Worm (Caenorhabditis elegans) whole organism, young adult: Measurements from ENCODE around the gene unc-27.

Experiments used
- B0019.2 ChIP-seq: fragments of 200-800 bp; sonication (Bioruptor generic); conservative IDR thresholded peaks from 2 replicates; pipeline ENCODE4 v1.3.6; 2022; ENCODE audit warnings: missing genetic modification reagents, missing genetic modification characterization, missing compliant biosample characterization
- B0261.1 ChIP-seq: sonication (generic microtip); optimal IDR thresholded peaks from 2 replicates; lab custom pipeline; 2016; ENCODE audit warnings: mild to moderate bottlenecking, missing genetic modification characterization, moderate library complexity, missing compliant biosample characterization
- F37B4.10 ChIP-seq: fragments of 200-800 bp; sonication (Bioruptor generic); IDR thresholded peaks from 2 replicates; pipeline ENCODE4 v1.3.6; 2022; ENCODE audit warnings: missing genetic modification characterization, missing compliant biosample characterization
- F39B2.1 ChIP-seq: fragments of 200-800 bp; sonication (Bioruptor generic); IDR thresholded peaks from 2 replicates; pipeline ENCODE4 v1.3.6; 2022; ENCODE audit warnings: missing genetic modification reagents, missing genetic modification characterization, missing compliant biosample characterization
- F57A8.1 ChIP-seq: fragments of 200-800 bp; sonication (Bioruptor generic); optimal IDR thresholded peaks from 2 replicates; lab custom pipeline; 2018; ENCODE audit warnings: mild to moderate bottlenecking, missing genetic modification characterization, moderate library complexity, missing compliant biosample characterization
- Y53G8AR.9 ChIP-seq: fragments of 200-800 bp; sonication (Bioruptor generic); conservative IDR thresholded peaks from 2 replicates; pipeline ENCODE4 v1.3.6; 2022; ENCODE audit warnings: missing genetic modification reagents, missing genetic modification characterization, missing compliant biosample characterization
- ZK185.1 ChIP-seq: sonication (generic microtip); optimal IDR thresholded peaks from 2 replicates; lab custom pipeline; 2016; ENCODE audit warnings: mild to moderate bottlenecking, missing genetic modification characterization, missing compliant biosample characterization; ENCODE audit not compliant: poor library complexity, severe bottlenecking
- aptf-2 ChIP-seq: fragments of 200-800 bp; sonication (Bioruptor generic); conservative IDR thresholded peaks from 2 replicates; pipeline ENCODE4 v1.3.6; 2022; ENCODE audit warnings: missing genetic modification reagents, missing genetic modification characterization, missing compliant biosample characterization
- athp-1 ChIP-seq: sonication (generic microtip); optimal IDR thresholded peaks from 2 replicates; lab custom pipeline; 2017; ENCODE audit warnings: mild to moderate bottlenecking, missing genetic modification characterization, missing compliant biosample characterization
- attf-3 ChIP-seq: fragments of 200-800 bp; sonication (Bioruptor generic); conservative IDR thresholded peaks from 2 replicates; pipeline ENCODE4 v1.3.6; 2022; ENCODE audit warnings: missing genetic modification reagents, missing genetic modification characterization, missing compliant biosample characterization
- attf-6 ChIP-seq: fragments of 200-800 bp; sonication (Bioruptor generic); IDR thresholded peaks from 2 replicates; pipeline ENCODE4 v1.3.6; 2022; ENCODE audit warnings: missing genetic modification reagents, missing genetic modification characterization, missing compliant biosample characterization
- cebp-2 ChIP-seq: fragments of 200-800 bp; sonication (Bioruptor generic); IDR thresholded peaks from 2 replicates; pipeline ENCODE4 v1.3.6; 2022; ENCODE audit warnings: missing genetic modification characterization, missing compliant biosample characterization
- ceh-58 ChIP-seq: fragments of 200-800 bp; sonication (Bioruptor generic); IDR thresholded peaks from 2 replicates; pipeline ENCODE4 v1.3.6; 2022; ENCODE audit warnings: missing genetic modification characterization, missing compliant biosample characterization
- ceh-79 ChIP-seq: sonication (generic microtip); optimal IDR thresholded peaks from 2 replicates; lab custom pipeline; 2017; ENCODE audit warnings: mild to moderate bottlenecking, missing genetic modification characterization, missing compliant biosample characterization
- chd-7 ChIP-seq: sonication (generic microtip); optimal IDR thresholded peaks from 2 replicates; lab custom pipeline; 2016; ENCODE audit warnings: mild to moderate bottlenecking, missing genetic modification characterization, moderate library complexity, missing compliant biosample characterization
- dpff-1 ChIP-seq: sonication (generic microtip); optimal IDR thresholded peaks from 2 replicates; lab custom pipeline; 2017; ENCODE audit warnings: mild to moderate bottlenecking, missing genetic modification characterization, missing compliant biosample characterization
- egl-44 ChIP-seq: fragments of 200-800 bp; sonication (Bioruptor generic); IDR thresholded peaks from 2 replicates; pipeline ENCODE4 v1.3.6; 2022; ENCODE audit warnings: missing genetic modification reagents, missing genetic modification characterization, missing compliant biosample characterization
- egrh-3 ChIP-seq: fragments of 200-800 bp; sonication (Bioruptor generic); IDR thresholded peaks from 2 replicates; pipeline ENCODE4 v1.3.6; 2022; ENCODE audit warnings: missing genetic modification reagents, missing genetic modification characterization, missing compliant biosample characterization
- ekl-4 ChIP-seq: fragments of 200-800 bp; sonication (Bioruptor generic); IDR thresholded peaks from 2 replicates; pipeline ENCODE4 v1.3.6; 2022; ENCODE audit warnings: missing genetic modification reagents, missing genetic modification characterization, missing compliant biosample characterization
- ets-4 ChIP-seq: fragments of 200-800 bp; sonication (Bioruptor generic); optimal IDR thresholded peaks from 2 replicates; lab custom pipeline; 2018; ENCODE audit warnings: mild to moderate bottlenecking, missing genetic modification characterization, missing compliant biosample characterization
- fkh-3 ChIP-seq: sonication (generic microtip); optimal IDR thresholded peaks from 2 replicates; lab custom pipeline; 2016; ENCODE audit warnings: mild to moderate bottlenecking, missing genetic modification characterization, missing compliant biosample characterization
- hlh-12 ChIP-seq: sonication (generic microtip); optimal IDR thresholded peaks from 2 replicates; lab custom pipeline; 2016; ENCODE audit warnings: missing genetic modification characterization, missing compliant biosample characterization
- hrde-1 ChIP-seq: sonication (generic microtip); optimal IDR thresholded peaks from 2 replicates; lab custom pipeline; 2016; ENCODE audit warnings: missing genetic modification characterization, mild to moderate bottlenecking, missing compliant biosample characterization, moderate library complexity, missing genotype, missing genetic modification reagents, borderline replicate concordance
- hsf-1 ChIP-seq: fragments of 200-800 bp; sonication (Bioruptor generic); IDR thresholded peaks from 2 replicates; pipeline ENCODE4 v1.3.6; 2022; ENCODE audit warnings: missing genetic modification reagents, missing genetic modification characterization, missing compliant biosample characterization
- lag-1 ChIP-seq: fragments of 200-800 bp; sonication (Bioruptor generic); IDR thresholded peaks from 2 replicates; pipeline ENCODE4 v1.3.6; 2022; ENCODE audit warnings: missing genetic modification reagents, missing genetic modification characterization, missing compliant biosample characterization
- lin-26 ChIP-seq: fragments of 200-800 bp; sonication (Bioruptor generic); IDR thresholded peaks from 2 replicates; pipeline ENCODE4 v1.3.6; 2022; ENCODE audit warnings: missing genetic modification reagents, missing genetic modification characterization, missing compliant biosample characterization
- madf-3 ChIP-seq: fragments of 200-800 bp; sonication (Bioruptor generic); IDR thresholded peaks from 2 replicates; pipeline ENCODE4 v1.3.6; 2022; ENCODE audit warnings: missing genetic modification reagents, missing genetic modification characterization, missing compliant biosample characterization
- madf-6 ChIP-seq: fragments of 200-800 bp; sonication (Bioruptor generic); IDR thresholded peaks from 2 replicates; pipeline ENCODE4 v1.3.6; 2022; ENCODE audit warnings: missing genetic modification reagents, missing genetic modification characterization, missing compliant biosample characterization
- nfya-2 ChIP-seq: fragments of 200-800 bp; sonication (Bioruptor generic); IDR thresholded peaks from 2 replicates; pipeline ENCODE4 v1.3.6; 2022; ENCODE audit warnings: missing genetic modification reagents, missing genetic modification characterization, missing compliant biosample characterization
- nhr-80 ChIP-seq: sonication (generic microtip); optimal IDR thresholded peaks from 2 replicates; lab custom pipeline; 2016; ENCODE audit warnings: missing genetic modification characterization, missing compliant biosample characterization
- rec-8 ChIP-seq, 2 experiments: sonication (generic microtip); optimal IDR thresholded peaks; 2 replicates each; lab custom pipeline; 2016; ENCODE audit warnings: mild to moderate bottlenecking in 2 of 2, missing genetic modification characterization in 2 of 2, missing genetic modification reagents in 2 of 2, missing genotype in 2 of 2, missing biosample characterization in 1 of 2, missing compliant biosample characterization in 1 of 2, moderate library complexity in 1 of 2
- snpc-3.4 ChIP-seq: sonication (generic microtip); optimal IDR thresholded peaks from 2 replicates; lab custom pipeline; 2017; ENCODE audit warnings: missing genetic modification characterization, mild to moderate bottlenecking, missing compliant biosample characterization, antibody characterized with exemption, moderate library complexity, missing genotype, missing genetic modification reagents
- tbp1 ChIP-seq: fragments of 200-800 bp; sonication (Bioruptor generic); optimal IDR thresholded peaks from 2 replicates; lab custom pipeline; 2018; ENCODE audit warnings: mild to moderate bottlenecking, missing genetic modification characterization, missing compliant biosample characterization
- ztf-25 ChIP-seq: fragments of 200-800 bp; sonication (Bioruptor generic); IDR thresholded peaks from 2 replicates; pipeline ENCODE4 v1.3.6; 2022; ENCODE audit warnings: missing genetic modification reagents, missing genetic modification characterization, missing compliant biosample characterization
- ztf-26 ChIP-seq: sonication (generic microtip); optimal IDR thresholded peaks from 2 replicates; lab custom pipeline; 2017; ENCODE audit warnings: missing genetic modification characterization, missing compliant biosample characterization
- ztf-3 ChIP-seq: fragments of 200-800 bp; sonication (Bioruptor generic); optimal IDR thresholded peaks from 2 replicates; lab custom pipeline; 2018; ENCODE audit warnings: mild to moderate bottlenecking, missing genetic modification characterization, missing compliant biosample characterization
- ztf-6 ChIP-seq: fragments of 200-800 bp; sonication (Bioruptor generic); IDR thresholded peaks from 2 replicates; pipeline ENCODE4 v1.3.6; 2022; ENCODE audit warnings: missing genetic modification reagents, missing genetic modification characterization, missing compliant biosample characterization

The unc-27 gene

ce11 chrX:8796699-8797282 lies 7.5 kb downstream of the unc-27 start, which contains the start of gene R04E5.7 (continued):
- TF ChIP-seq snpc-3.4 (tag; lab: Kevin White, UChicago), result no peak
- TF ChIP-seq ekl-4 (GFP tag; lab: Robert Waterston, UW), result peak; percentile 58
- TF ChIP-seq Y53G8AR.9 (GFP tag; lab: Robert Waterston, UW), result no peak
- TF ChIP-seq egl-44 (GFP tag; lab: Robert Waterston, UW), result no peak
- TF ChIP-seq ztf-26 (tag; lab: Kevin White, UChicago), result no peak
- no peak for TF ChIP-seq attf-3
- TF ChIP-seq ceh-79 (tag; lab: Kevin White, UChicago), result no peak
- TF ChIP-seq rec-8 (tag; optimal IDR thresholded peaks at IDR 0.05; lab: Kevin White, UChicago), result peak in 1 of 2 experiments; percentile 1
- peak; percentile 78 for TF ChIP-seq lin-26 (GFP tag; lab: Robert Waterston, UW)
- no peak for TF ChIP-seq dpff-1 (tag; lab: Kevin White, UChicago)
- TF ChIP-seq F37B4.10, result no peak
- TF ChIP-seq hsf-1 (GFP tag; lab: Robert Waterston, UW), result no peak
- no peak for TF ChIP-seq fkh-3
- no peak for TF ChIP-seq athp-1
- no peak for TF ChIP-seq cebp-2 (GFP tag; lab: Robert Waterston, UW)
- no peak for TF ChIP-seq aptf-2 (GFP tag; lab: Robert Waterston, UW)
- no peak for TF ChIP-seq egrh-3 (GFP tag; lab: Robert Waterston, UW)
- TF ChIP-seq ztf-25 (GFP tag; lab: Robert Waterston, UW), result no peak
- no peak for TF ChIP-seq F39B2.1 (GFP tag; lab: Robert Waterston, UW)
- TF ChIP-seq lag-1 (GFP tag; lab: Robert Waterston, UW), result no peak
- no peak for TF ChIP-seq attf-6
- TF ChIP-seq F57A8.1 (GFP tag; lab: Kevin White, UChicago), result no peak
- TF ChIP-seq madf-3, result 0 out of 2 replicates have a peak, but pooled peaks have one; percentile 17
- TF ChIP-seq ZK185.1 (tag; lab: Kevin White, UChicago), result no peak
- no peak for TF ChIP-seq hlh-12
- TF ChIP-seq B0261.1 (tag; lab: Kevin White, UChicago), result peak; percentile 74
- peak; percentile 47 for TF ChIP-seq chd-7
- TF ChIP-seq nhr-80 (tag; lab: Kevin White, UChicago), result peak; percentile 25
- no peak for TF ChIP-seq ets-4
- no peak for TF ChIP-seq hrde-1 (tag; lab: Kevin White, UChicago)

- TF ChIP-seq nfya-2 (no peak), lin-26 (GFP tag; lab: Robert Waterston, UW) (no peak), ceh-79 (tag; lab: Kevin White, UChicago) (no peak), B0261.1 (tag; lab: Kevin White, UChicago) (no peak), tbp1 (no peak), ceh-58 (no peak), nhr-80 (tag; lab: Kevin White, UChicago) (no peak), ztf-3 (GFP tag; lab: Kevin White, UChicago) (no peak), ztf-6 (GFP tag; lab: Robert Waterston, UW) (no peak), B0019.2 (GFP tag; lab: Robert Waterston, UW) (no peak), madf-6 (GFP tag; lab: Robert Waterston, UW) (no peak)
Measured at ce11 chrX:8797653-8798052, 8.4 kb downstream of the unc-27 start.
